Worm (Caenorhabditis elegans): ENCODE measurements around the gene cyb-1.

cyb-1 gene

DNA sequence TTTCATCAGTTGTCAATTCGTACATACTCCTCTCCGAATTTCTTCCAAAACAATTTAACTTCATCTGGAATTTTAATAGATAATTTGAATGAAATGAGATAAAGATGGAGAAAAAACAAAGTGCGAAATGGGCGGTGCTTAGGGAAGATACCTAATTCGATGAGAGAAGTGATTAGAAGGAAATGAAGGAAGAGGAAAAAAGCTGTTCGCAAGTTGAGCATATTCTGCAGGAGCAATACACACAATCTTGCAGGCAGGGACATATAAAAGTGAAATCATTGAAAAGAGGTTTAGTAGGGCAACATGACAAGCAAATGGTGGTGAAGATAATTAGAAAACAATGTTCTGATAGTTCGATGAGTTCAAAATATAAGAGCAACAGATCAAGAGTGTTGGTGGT, 23.3 kb upstream of the cyb-1 start, which contains the start of gene glb-21:
TSS of gene glb-21 (minus strand) at position 66 of the 400 bp plus-strand sequence.
- no peak for TF ChIP-seq nhr-237 (tag; optimal IDR thresholded peaks at IDR 0.05)
- no peak for TF ChIP-seq efl-1 (optimal IDR thresholded peaks at IDR 0.05)
- TF ChIP-seq efl-1 (GFP tag; optimal IDR thresholded peaks at IDR 0.05 in 1 of 2): peak in 1 of 2 experiments; percentile 75
- no peak for TF ChIP-seq snu-23 (GFP tag; optimal IDR thresholded peaks at IDR 0.05)

DNA sequence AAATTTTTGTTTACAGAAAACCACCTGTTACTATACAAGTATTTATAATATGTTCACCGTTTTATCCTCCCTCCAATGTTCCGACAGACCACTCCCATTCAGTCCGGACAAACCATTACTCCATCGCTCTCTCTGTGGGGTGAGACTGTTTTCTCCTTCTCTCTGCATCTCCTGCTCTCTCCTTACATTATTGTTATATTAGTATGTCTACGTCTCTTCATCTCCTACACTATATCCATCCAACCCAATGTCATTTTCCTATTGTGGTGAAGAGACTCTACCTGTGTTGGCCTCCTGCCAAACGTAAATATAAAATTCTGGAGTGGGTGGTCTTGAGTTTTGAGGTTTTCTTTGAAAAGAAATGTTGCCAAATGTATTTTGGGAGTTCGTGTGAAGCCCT, 20.4 kb upstream of the cyb-1 start:
- TF ChIP-seq F16B12.6 (tag; optimal IDR thresholded peaks at IDR 0.05) (no peak), hlh-17 (GFP tag; optimal IDR thresholded peaks at IDR 0.05; ENCODE audit: borderline replicate concordance) (no peak), nhr-90 (tag; optimal IDR thresholded peaks at IDR 0.05; ENCODE audit: poor library complexity) (peak; percentile 22), sox-4 (tag; optimal IDR thresholded peaks at IDR 0.05) (no peak), unc-30 (tag; optimal IDR thresholded peaks at IDR 0.05) (no peak), egl-13 (tag; optimal IDR thresholded peaks at IDR 0.05) (no peak), mef-2 (tag; optimal IDR thresholded peaks at IDR 0.05) (no peak), tbx-2 (tag; optimal IDR thresholded peaks at IDR 0.05) (no peak), blmp-1 (tag; optimal IDR thresholded peaks at IDR 0.05) (peak; percentile 57), lin-13 (GFP tag; optimal IDR thresholded peaks at IDR 0.05) (no peak), zag-1 (tag; optimal IDR thresholded peaks at IDR 0.05) (no peak), hpl-2 (GFP tag; optimal IDR thresholded peaks at IDR 0.05) (no peak), lsy-2 (tag; optimal IDR thresholded peaks at IDR 0.05) (peak; percentile 15 to 33), irx-1 (tag; optimal IDR thresholded peaks at IDR 0.05) (no peak), pqm-1 (tag; optimal IDR thresholded peaks at IDR 0.05) (no peak), ets-5 (GFP tag; IDR thresholded peaks at IDR 0.05) (no peak), nhr-19 (GFP tag; conservative IDR thresholded peaks at IDR 0.05) (no peak), sptf-1 (tag; optimal IDR thresholded peaks at IDR 0.05) (no peak), snpc-4 (tag; optimal IDR thresholded peaks at IDR 0.05) (no peak), ceh-8 (GFP tag; optimal IDR thresholded peaks at IDR 0.05) (no peak), Y116A8C.19 (tag; optimal IDR thresholded peaks at IDR 0.05; ENCODE audit: borderline replicate concordance) (no peak), zip-4 (GFP tag; optimal IDR thresholded peaks at IDR 0.05) (no peak), aha-1 (tag; optimal IDR thresholded peaks at IDR 0.05) (no peak), nhr-47 (tag; optimal IDR thresholded peaks at IDR 0.05) (peak; percentile 10), mdl-1 (tag; optimal IDR thresholded peaks at IDR 0.05) (no peak), tlp-1 (tag; optimal IDR thresholded peaks at IDR 0.05) (no peak), mab-9 (GFP tag; IDR thresholded peaks at IDR 0.05) (no peak), nhr-84 (tag; optimal IDR thresholded peaks at IDR 0.05) (no peak), nhr-28 (tag; optimal IDR thresholded peaks at IDR 0.05) (no peak), C04F5.9 (tag; optimal IDR thresholded peaks at IDR 0.05) (no peak), ztf-4 (tag; optimal IDR thresholded peaks at IDR 0.05) (no peak), nhr-12 (tag; optimal IDR thresholded peaks at IDR 0.05) (no peak), pax-3 (tag; optimal IDR thresholded peaks at IDR 0.05) (no peak), dsc-1 (tag; optimal IDR thresholded peaks at IDR 0.05) (no peak), lin-14 (GFP tag; optimal IDR thresholded peaks at IDR 0.05) (peak; percentile 75), ceh-90 (tag; optimal IDR thresholded peaks at IDR 0.05) (no peak), unc-130 (tag; optimal IDR thresholded peaks at IDR 0.05) (no peak), ceh-82 (tag; optimal IDR thresholded peaks at IDR 0.05) (no peak), efl-3 (GFP tag; optimal IDR thresholded peaks at IDR 0.05) (no peak), lin-35 (GFP tag; optimal IDR thresholded peaks at IDR 0.05) (peak in 1 of 2 experiments; percentile 46), nhr-76 (tag; optimal IDR thresholded peaks at IDR 0.05) (no peak), unc-86 (tag; optimal IDR thresholded peaks at IDR 0.05) (no peak), nhr-11 (tag; optimal IDR thresholded peaks at IDR 0.05) (no peak), dpl-1 (GFP tag; optimal IDR thresholded peaks at IDR 0.05) (peak; percentile 7 to 13 (median 12)), lir-3 (tag; optimal IDR thresholded peaks at IDR 0.05; ENCODE audit: poor library complexity) (no peak), egl-27 (tag; optimal IDR thresholded peaks at IDR 0.05) (no peak), isw-1 (GFP tag; IDR thresholded peaks at IDR 0.05) (no peak), nhr-85 (tag) (peak; percentile 68), ces-1 (GFP tag; optimal IDR thresholded peaks at IDR 0.05) (no peak)
